Worm (Caenorhabditis elegans): Measurements from ENCODE around the gene Y62H9A.7.

Gene Y62H9A.7

DNA sequence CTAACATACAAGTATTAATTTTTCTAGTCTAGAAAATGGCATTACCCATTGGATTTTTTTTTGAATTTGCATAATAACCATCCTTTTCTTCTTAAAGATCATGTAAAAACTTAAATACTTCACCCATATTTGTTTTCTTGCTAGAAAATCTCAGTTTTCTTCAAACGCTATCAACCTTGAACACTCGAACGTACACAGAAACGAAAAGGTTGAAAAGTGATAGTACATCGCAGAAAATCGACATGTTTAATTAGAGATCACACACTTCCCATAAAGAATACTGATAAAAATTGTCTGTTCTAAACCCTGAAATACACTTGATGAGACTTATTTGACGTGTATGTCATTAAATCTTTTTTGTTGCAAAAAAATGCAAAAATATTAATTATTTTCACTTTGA, 42.1 kb upstream of the Y62H9A.7 start, which contains the start of gene F55G7.4:
F55G7.4 (plus strand) TSS at position 301 of the 400 bp plus-strand sequence.
- TF ChIP-seq fkh-10 (GFP tag; optimal IDR thresholded peaks at IDR 0.05): no peak
- no peak for TF ChIP-seq ces-1 (GFP tag; optimal IDR thresholded peaks at IDR 0.05)
- no peak for TF ChIP-seq F10B5.3 (tag; optimal IDR thresholded peaks at IDR 0.05)
- TF ChIP-seq nhr-10 (tag; optimal IDR thresholded peaks at IDR 0.05): no peak
- no peak for TF ChIP-seq sdz-12 (GFP tag; optimal IDR thresholded peaks at IDR 0.05)
- no peak for TF ChIP-seq F37D6.2 (tag; optimal IDR thresholded peaks at IDR 0.05)
- no peak for TF ChIP-seq set-16 (GFP tag; IDR thresholded peaks at IDR 0.05)
- no peak for TF ChIP-seq Y75B8A.6 (GFP tag; IDR thresholded peaks at IDR 0.05)
- TF ChIP-seq mep-1 (tag; optimal IDR thresholded peaks at IDR 0.05): no peak

DNA sequence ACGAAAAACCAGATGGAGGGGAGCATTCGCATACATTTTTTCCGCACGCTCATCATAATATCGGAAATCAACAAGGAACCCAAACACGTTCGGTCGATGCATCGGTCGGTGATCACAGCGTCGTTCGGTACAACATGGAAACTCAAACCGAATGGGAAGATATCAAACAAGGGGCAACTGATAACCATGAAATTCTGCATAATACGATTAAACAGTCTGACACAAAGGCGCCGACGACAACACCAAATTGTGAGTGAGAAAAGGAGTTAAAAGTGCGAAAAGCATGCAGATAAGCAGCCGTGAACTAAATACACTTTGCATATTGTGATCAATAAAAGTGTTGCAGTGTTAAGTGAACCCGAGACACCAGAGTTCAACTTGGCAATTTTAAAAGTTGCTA, 39.8 kb upstream of the Y62H9A.7 start:
- TF ChIP-seq dmd-6 (GFP tag; IDR thresholded peaks at IDR 0.05): peak; percentile 59
- TF ChIP-seq nhr-48 (tag; optimal IDR thresholded peaks at IDR 0.05): peak; percentile 8
- TF ChIP-seq dve-1 (tag; optimal IDR thresholded peaks at IDR 0.05; ENCODE audit: insufficient read depth): peak; percentile 51
- peak; percentile 58 for TF ChIP-seq hlh-11 (tag; optimal IDR thresholded peaks at IDR 0.05)
- no peak for TF ChIP-seq ztf-11 (tag; optimal IDR thresholded peaks at IDR 0.05)
- no peak for TF ChIP-seq daf-16 (GFP tag; optimal IDR thresholded peaks at IDR 0.05)
- TF ChIP-seq daf-16 (tag; optimal IDR thresholded peaks at IDR 0.05): peak; percentile 75
- TF ChIP-seq unc-130 (GFP tag; optimal IDR thresholded peaks at IDR 0.05): no peak
- no peak for TF ChIP-seq nhr-42 (GFP tag; IDR thresholded peaks at IDR 0.05)
- peak; percentile 29 for TF ChIP-seq pqm-1 (tag; optimal IDR thresholded peaks at IDR 0.05)

ce11 chrX:11924158-11924557, 38.7 kb upstream of the Y62H9A.7 start, which contains the start of gene F55G7.1:
Gene F55G7.1 (plus strand): TSS chrX:11924433.
- TF ChIP-seq ceh-20 (GFP tag; IDR thresholded peaks at IDR 0.05): 0 out of 2 replicates have a peak, but pooled peaks have one; percentile 37
- no peak for TF ChIP-seq gei-8 (GFP tag; optimal IDR thresholded peaks at IDR 0.05)
- no peak for TF ChIP-seq Y5F2A.4 (GFP tag; optimal IDR thresholded peaks at IDR 0.05)
- no peak for TF ChIP-seq set-16 (GFP tag; IDR thresholded peaks at IDR 0.05)
- peak; percentile 58 for TF ChIP-seq spr-3 (GFP tag; optimal IDR thresholded peaks at IDR 0.05)
- peak; percentile 85 for TF ChIP-seq mes-2 (tag; optimal IDR thresholded peaks at IDR 0.05; ENCODE audit: poor library complexity, severe bottlenecking)
- TF ChIP-seq jun-1 (tag; optimal IDR thresholded peaks at IDR 0.05): peak; percentile 33
- TF ChIP-seq pha-4 (GFP tag; IDR thresholded peaks at IDR 0.05): no peak; the same call in 1 of the 2 replicates
- no peak for TF ChIP-seq pha-4 (tag; optimal IDR thresholded peaks at IDR 0.05)
- no peak for TF ChIP-seq ama-1 (optimal IDR thresholded peaks at IDR 0.05)
- 0 out of 2 replicates have a peak, but pooled peaks have one; percentile 7 for TF ChIP-seq php-3 (GFP tag; IDR thresholded peaks at IDR 0.05)
- TF ChIP-seq egl-27 (tag; optimal IDR thresholded peaks at IDR 0.05): no peak
- TF ChIP-seq nhr-42 (GFP tag; IDR thresholded peaks at IDR 0.05): peak; percentile 60; the same call in 1 of the 2 replicates
- peak; percentile 62 for TF ChIP-seq nhr-77 (tag; optimal IDR thresholded peaks at IDR 0.05)
- no peak for TF ChIP-seq nhr-76 (tag; optimal IDR thresholded peaks at IDR 0.05)
- peak; percentile 6 for TF ChIP-seq hlh-30 (tag; optimal IDR thresholded peaks at IDR 0.05; ENCODE audit: insufficient read depth)
- no peak for TF ChIP-seq arid-1 (GFP tag; conservative IDR thresholded peaks at IDR 0.05)
- TF ChIP-seq lin-1 (GFP tag; IDR thresholded peaks at IDR 0.05): no peak
- TF ChIP-seq nhr-41 (GFP tag; IDR thresholded peaks at IDR 0.05): no peak
- TF ChIP-seq ceh-32 (tag; optimal IDR thresholded peaks at IDR 0.05; ENCODE audit: poor library complexity): no peak
- TF ChIP-seq ceh-28 (tag; optimal IDR thresholded peaks at IDR 0.05): no peak
- TF ChIP-seq skn-1 (tag; optimal IDR thresholded peaks at IDR 0.05): no peak
- no peak for TF ChIP-seq sdz-12 (GFP tag; optimal IDR thresholded peaks at IDR 0.05)
- TF ChIP-seq lir-3 (tag; optimal IDR thresholded peaks at IDR 0.05): no peak
- TF ChIP-seq ceh-82 (tag; optimal IDR thresholded peaks at IDR 0.05): no peak
- TF ChIP-seq ceh-44 (GFP tag; IDR thresholded peaks at IDR 0.05): peak; percentile 20; the same call in 1 of the 2 replicates
- peak; percentile 71 for TF ChIP-seq ztf-7 (tag; optimal IDR thresholded peaks at IDR 0.05)
- peak; percentile 50 for TF ChIP-seq zip-2 (tag; optimal IDR thresholded peaks at IDR 0.05)
- peak; percentile 68 for TF ChIP-seq rbr-2 (tag; optimal IDR thresholded peaks at IDR 0.05)
- TF ChIP-seq dmd-6 (GFP tag; IDR thresholded peaks at IDR 0.05): peak; percentile 41
- no peak for TF ChIP-seq zfp-3 (GFP tag; conservative IDR thresholded peaks at IDR 0.05)
- TF ChIP-seq mdl-1 (tag; optimal IDR thresholded peaks at IDR 0.05): no peak
- TF ChIP-seq aha-1 (tag): peak; percentile 97
- TF ChIP-seq daf-16 (GFP tag; optimal IDR thresholded peaks at IDR 0.05): peak in 1 of 2 experiments; percentile 47
- TF ChIP-seq daf-16 (tag; optimal IDR thresholded peaks at IDR 0.05): peak; percentile 50
- no peak for TF ChIP-seq nhr-6 (tag; optimal IDR thresholded peaks at IDR 0.05)
